Worm (Caenorhabditis elegans) whole organism, late embryonic: ENCODE measurements around the gene cht-5.

Source experiments
- ama-1 ChIP-seq: fragments of 150-350 bp; optimal IDR thresholded peaks from 2 replicates; lab custom pipeline; 2014
- ceh-2 ChIP-seq: sonication (generic microtip); optimal IDR thresholded peaks from 2 replicates; lab custom pipeline; 2016; ENCODE audit warnings: missing genotype, missing genetic modification characterization, missing compliant biosample characterization
- ceh-24 ChIP-seq: sonication (generic microtip); optimal IDR thresholded peaks from 2 replicates; lab custom pipeline; 2016; ENCODE audit warnings: mild to moderate bottlenecking, missing genetic modification characterization, missing compliant biosample characterization
- fkh-10 ChIP-seq: fragments of 150-350 bp; optimal IDR thresholded peaks from 2 replicates; lab custom pipeline; 2014; ENCODE audit warnings: missing biosample characterization, missing genetic modification reagents, missing genetic modification characterization
- lim-6 ChIP-seq: sonication (generic microtip); optimal IDR thresholded peaks from 2 replicates; lab custom pipeline; 2016; ENCODE audit warnings: missing genetic modification characterization, missing compliant biosample characterization
- pqm-1 ChIP-seq: sonication (generic microtip); optimal IDR thresholded peaks from 2 replicates; lab custom pipeline; 2016; ENCODE audit warnings: missing genetic modification characterization, missing compliant biosample characterization
- rnt-1 ChIP-seq: sonication (generic microtip); optimal IDR thresholded peaks from 2 replicates; lab custom pipeline; 2016; ENCODE audit warnings: missing genetic modification characterization, missing compliant biosample characterization
- tbx-7 ChIP-seq: sonication (generic microtip); optimal IDR thresholded peaks from 2 replicates; lab custom pipeline; 2016; ENCODE audit warnings: missing genotype, missing genetic modification characterization, missing compliant biosample characterization
- unc-86 ChIP-seq: sonication (generic microtip); optimal IDR thresholded peaks from 2 replicates; lab custom pipeline; 2016; ENCODE audit warnings: missing genetic modification characterization, missing compliant biosample characterization

ce11 chrV:10065679-10066078 lies 48.8 kb upstream of the cht-5 start:
- TF ChIP-seq ama-1 (lab: Kevin White, UChicago) (no peak), pqm-1 (tag; lab: Kevin White, UChicago) (no peak), lim-6 (no peak), ceh-24 (tag; lab: Kevin White, UChicago) (no peak), fkh-10 (GFP tag; lab: Kevin White, UChicago) (no peak), ceh-2 (tag; lab: Kevin White, UChicago) (no peak), unc-86 (tag; lab: Kevin White, UChicago) (no peak), rnt-1 (tag; lab: Kevin White, UChicago) (no peak), tbx-7 (no peak)
